Worm (Caenorhabditis elegans): ENCODE results near the gene F15D4.4.

- TF ChIP-seq ama-1 (optimal IDR thresholded peaks at IDR 0.05), result no peak
- no peak for TF ChIP-seq mep-1 (tag; optimal IDR thresholded peaks at IDR 0.05)
These were observed 36.5 kb upstream of the F15D4.4 start for ce11 chrII:13279216-13280123.
